Worm (Caenorhabditis elegans): ENCODE data around the gene F43D2.3.

The F43D2.3 gene

ce11 chrV:14610781-14611180 is 20.9 kb upstream of the F43D2.3 start:
- TF ChIP-seq ZK546.5 (tag; optimal IDR thresholded peaks at IDR 0.05), result no peak
- no peak for TF ChIP-seq lin-11 (tag; optimal IDR thresholded peaks at IDR 0.05)
- TF ChIP-seq nhr-10 (tag; optimal IDR thresholded peaks at IDR 0.05), result no peak
- TF ChIP-seq unc-62 (GFP tag; optimal IDR thresholded peaks at IDR 0.05), result no peak
- TF ChIP-seq lsy-2 (tag; optimal IDR thresholded peaks at IDR 0.05), result no peak
- no peak for TF ChIP-seq ztf-11 (tag; optimal IDR thresholded peaks at IDR 0.05)
- TF ChIP-seq lin-39 (tag; optimal IDR thresholded peaks at IDR 0.05), result no peak
- no peak for TF ChIP-seq R02D3.7 (tag; optimal IDR thresholded peaks at IDR 0.05)
- TF ChIP-seq blmp-1 (tag; optimal IDR thresholded peaks at IDR 0.05; ENCODE audit: insufficient read depth), result no peak
- no peak for TF ChIP-seq nhr-23 (tag; optimal IDR thresholded peaks at IDR 0.05)
- no peak for TF ChIP-seq mdl-1 (tag; optimal IDR thresholded peaks at IDR 0.05)

ce11 chrV:14612168-14612567 is 19.5 kb upstream of the F43D2.3 start, which contains the start of the genes R11H6.5 and ccnk-1:
Gene R11H6.5, minus strand, starts transcription at chrV:14612222.
Gene ccnk-1, plus strand, starts transcription at chrV:14612548.
- TF ChIP-seq elt-1 (tag; optimal IDR thresholded peaks at IDR 0.05) (no peak), elt-3 (tag; optimal IDR thresholded peaks at IDR 0.05) (no peak), Y55F3AM.14 (GFP tag; optimal IDR thresholded peaks at IDR 0.05) (no peak), C34F6.9 (tag; optimal IDR thresholded peaks at IDR 0.05) (peak; percentile 65), ceh-16 (tag; optimal IDR thresholded peaks at IDR 0.05) (no peak), skn-1 (tag; optimal IDR thresholded peaks at IDR 0.05) (no peak), ceh-82 (tag; optimal IDR thresholded peaks at IDR 0.05) (no peak), blmp-1 (tag; optimal IDR thresholded peaks at IDR 0.05; ENCODE audit: insufficient read depth) (no peak), nhr-77 (tag; optimal IDR thresholded peaks at IDR 0.05) (no peak), ama-1 (optimal IDR thresholded peaks at IDR 0.05) (no peak), nhr-237 (tag; optimal IDR thresholded peaks at IDR 0.05) (no peak), nhr-10 (tag; optimal IDR thresholded peaks at IDR 0.05) (no peak), nhr-23 (tag; optimal IDR thresholded peaks at IDR 0.05) (no peak), ztf-11 (tag; optimal IDR thresholded peaks at IDR 0.05) (no peak), R02D3.7 (tag; optimal IDR thresholded peaks at IDR 0.05) (no peak), nhr-11 (tag; optimal IDR thresholded peaks at IDR 0.05) (no peak), nhr-25 (tag; optimal IDR thresholded peaks at IDR 0.05) (no peak), egl-27 (tag; optimal IDR thresholded peaks at IDR 0.05) (no peak), peb-1 (tag; optimal IDR thresholded peaks at IDR 0.05) (no peak), lin-13 (GFP tag; optimal IDR thresholded peaks at IDR 0.05) (peak; percentile 32), nhr-21 (tag; optimal IDR thresholded peaks at IDR 0.05) (no peak), sma-3 (GFP tag; optimal IDR thresholded peaks at IDR 0.05) (no peak), ZK546.5 (tag; optimal IDR thresholded peaks at IDR 0.05) (no peak), aly-2 (tag; optimal IDR thresholded peaks at IDR 0.05) (no peak), sma-9 (GFP tag; optimal IDR thresholded peaks at IDR 0.05) (no peak), sma-9 (tag; optimal IDR thresholded peaks at IDR 0.05) (no peak), alr-1 (tag; optimal IDR thresholded peaks at IDR 0.05) (no peak), nhr-6 (tag; optimal IDR thresholded peaks at IDR 0.05) (no peak), mdl-1 (tag; optimal IDR thresholded peaks at IDR 0.05) (no peak), mbf-1 (tag; optimal IDR thresholded peaks at IDR 0.05) (no peak), crh-2 (tag; optimal IDR thresholded peaks at IDR 0.05) (peak; percentile 19), ztf-4 (tag; optimal IDR thresholded peaks at IDR 0.05) (no peak), gmeb-1 (tag; optimal IDR thresholded peaks at IDR 0.05) (no peak), zag-1 (tag; optimal IDR thresholded peaks at IDR 0.05) (no peak), lin-11 (tag; optimal IDR thresholded peaks at IDR 0.05) (no peak), mab-5 (tag; optimal IDR thresholded peaks at IDR 0.05) (no peak), lsy-2 (tag; optimal IDR thresholded peaks at IDR 0.05) (peak; percentile 92 to 99), fos-1 (tag; optimal IDR thresholded peaks at IDR 0.05) (peak; percentile 19), sem-4 (tag; optimal IDR thresholded peaks at IDR 0.05) (peak; percentile 5), unc-62 (GFP tag; optimal IDR thresholded peaks at IDR 0.05) (no peak), nhr-12 (tag; optimal IDR thresholded peaks at IDR 0.05) (no peak), unc-55 (GFP tag; optimal IDR thresholded peaks at IDR 0.05) (peak; percentile 84), unc-39 (tag; optimal IDR thresholded peaks at IDR 0.05) (no peak), ztf-1 (GFP tag; conservative IDR thresholded peaks at IDR 0.05) (no peak), dmd-4 (tag; optimal IDR thresholded peaks at IDR 0.05) (no peak), snpc-4 (tag; optimal IDR thresholded peaks at IDR 0.05) (no peak), lin-39 (tag; optimal IDR thresholded peaks at IDR 0.05) (no peak), nhr-129 (tag; optimal IDR thresholded peaks at IDR 0.05) (peak; percentile 48), F13H6.1 (tag; optimal IDR thresholded peaks at IDR 0.05) (no peak)

All from whole organism, L2 larva.